Fruit fly (Drosophila melanogaster) whole organism, prepupa: Measurements from ENCODE around the gene Cks85A.
A peak's percentile ranks its signal among the peaks of the same experiment; 100 is the strongest.

ENCODE experiments used
- Blimp-1 ChIP-seq: fragments of 200-800 bp; sonication (Bioruptor generic); optimal IDR thresholded peaks from 3 replicates; lab custom pipeline; 2017; ENCODE audit warnings: missing biosample characterization, missing genetic modification characterization, mild to moderate bottlenecking, moderate library complexity, missing genetic modification reagents
- CG10669 ChIP-seq: fragments of 200-800 bp; sonication (Bioruptor generic); optimal IDR thresholded peaks from 3 replicates; lab custom pipeline; 2018; ENCODE audit warnings: missing biosample characterization, mild to moderate bottlenecking, missing genetic modification characterization, moderate library complexity
- CG11294 ChIP-seq: fragments of 200-800 bp; sonication (Bioruptor generic); IDR thresholded peaks from 2 replicates; pipeline ENCODE4 v1.3.6; 2022; ENCODE audit warnings: missing biosample characterization, missing genetic modification characterization
- CG11762 ChIP-seq: fragments of 200-800 bp; sonication (Bioruptor generic); optimal IDR thresholded peaks from 3 replicates; lab custom pipeline; 2016; ENCODE audit warnings: missing biosample characterization, missing genetic modification characterization; ENCODE audit not compliant: insufficient read depth
- CG15336 ChIP-seq: fragments of 200-800 bp; sonication (Bioruptor generic); IDR thresholded peaks from 2 replicates; pipeline ENCODE4 v1.3.6; 2022; ENCODE audit warnings: missing biosample characterization, missing genetic modification characterization
- CG1621 ChIP-seq: fragments of 200-800 bp; sonication (Bioruptor generic); optimal IDR thresholded peaks from 3 replicates; lab custom pipeline; 2018; ENCODE audit warnings: missing biosample characterization, mild to moderate bottlenecking, missing genetic modification characterization
- CG16779 ChIP-seq: fragments of 200-800 bp; sonication (Bioruptor generic); optimal IDR thresholded peaks from 3 replicates; lab custom pipeline; 2017; ENCODE audit warnings: missing biosample characterization, mild to moderate bottlenecking, missing genetic modification characterization
- CG3032 ChIP-seq: fragments of 200-800 bp; optimal IDR thresholded peaks from 2 replicates; lab custom pipeline; 2019; ENCODE audit warnings: missing biosample characterization, mild to moderate bottlenecking, missing genetic modification characterization, moderate library complexity
- CG31627 ChIP-seq: fragments of 200-800 bp; sonication (Bioruptor generic); optimal IDR thresholded peaks from 3 replicates; lab custom pipeline; 2016; ENCODE audit warnings: missing biosample characterization, missing genetic modification characterization
- CG34406 ChIP-seq: fragments of 200-800 bp; sonication (Bioruptor generic); optimal IDR thresholded peaks from 3 replicates; lab custom pipeline; 2016; ENCODE audit warnings: missing biosample characterization, missing genetic modification characterization
- CG3919 ChIP-seq: fragments of 200-800 bp; sonication (Bioruptor generic); optimal IDR thresholded peaks from 3 replicates; lab custom pipeline; 2016; ENCODE audit warnings: missing biosample characterization, missing genetic modification characterization
- CG6163 ChIP-seq: fragments of 200-800 bp; sonication (Bioruptor generic); IDR thresholded peaks from 3 replicates; pipeline ENCODE4 v1.3.6; 2022; ENCODE audit warnings: missing biosample characterization, missing genetic modification characterization
- CG6276 ChIP-seq: fragments of 200-800 bp; sonication (Bioruptor generic); optimal IDR thresholded peaks from 2 replicates; lab custom pipeline; 2017; ENCODE audit warnings: missing biosample characterization, mild to moderate bottlenecking, missing genetic modification characterization
- CG6854 ChIP-seq: fragments of 200-800 bp; sonication (Bioruptor generic); optimal IDR thresholded peaks from 2 replicates; lab custom pipeline; 2017; ENCODE audit warnings: missing biosample characterization, mild to moderate bottlenecking, missing genetic modification characterization
- CG8119 ChIP-seq: fragments of 200-800 bp; sonication (Bioruptor generic); IDR thresholded peaks from 3 replicates; pipeline ENCODE4 v1.3.6; 2022; ENCODE audit warnings: missing biosample characterization, missing genetic modification characterization
- CG8632 ChIP-seq: fragments of 200-800 bp; sonication (Bioruptor generic); optimal IDR thresholded peaks from 3 replicates; lab custom pipeline; 2016; ENCODE audit warnings: missing biosample characterization, missing genetic modification characterization
- CG9139 ChIP-seq: fragments of 200-800 bp; sonication (Bioruptor generic); optimal IDR thresholded peaks from 3 replicates; lab custom pipeline; 2017; ENCODE audit warnings: missing biosample characterization, mild to moderate bottlenecking, missing genetic modification characterization
- Eip75B ChIP-seq: fragments of 200-800 bp; sonication (Bioruptor generic); optimal IDR thresholded peaks from 3 replicates; lab custom pipeline; 2016; ENCODE audit warnings: missing biosample characterization, missing genetic modification characterization
- Eip78C ChIP-seq: fragments of 200-800 bp; sonication (Bioruptor generic); peaks from one replicate; lab custom pipeline; 2016; ENCODE audit warnings: missing biosample characterization, missing genetic modification characterization
- Eip93F ChIP-seq: fragments of 200-800 bp; sonication (Bioruptor generic); optimal IDR thresholded peaks from 2 replicates; lab custom pipeline; 2016; ENCODE audit warnings: missing biosample characterization, mild to moderate bottlenecking, missing genetic modification characterization
- Ets21C ChIP-seq: fragments of 200-800 bp; sonication (Bioruptor generic); optimal IDR thresholded peaks from 3 replicates; lab custom pipeline; 2016; ENCODE audit warnings: missing biosample characterization, missing genetic modification characterization
- Ets96B ChIP-seq: fragments of 200-800 bp; optimal IDR thresholded peaks from 2 replicates; lab custom pipeline; 2019; ENCODE audit warnings: missing biosample characterization, mild to moderate bottlenecking, missing genetic modification characterization, moderate library complexity
- Hr39 ChIP-seq: fragments of 200-800 bp; sonication (Bioruptor generic); optimal IDR thresholded peaks from 2 replicates; lab custom pipeline; 2016; ENCODE audit warnings: missing biosample characterization, missing genetic modification characterization
- Lpt ChIP-seq: fragments of 200-800 bp; sonication (Bioruptor generic); optimal IDR thresholded peaks from 3 replicates; lab custom pipeline; 2016; ENCODE audit warnings: missing biosample characterization, missing genetic modification characterization
- Met ChIP-seq: fragments of 200-800 bp; sonication (Bioruptor generic); optimal IDR thresholded peaks from 3 replicates; lab custom pipeline; 2016; ENCODE audit warnings: missing biosample characterization, missing genetic modification characterization
- OdsH ChIP-seq: fragments of 200-800 bp; sonication (Bioruptor generic); optimal IDR thresholded peaks from 3 replicates; lab custom pipeline; 2016; ENCODE audit warnings: missing biosample characterization, missing genetic modification characterization
- Sox102F ChIP-seq: fragments of 200-800 bp; sonication (Bioruptor generic); optimal IDR thresholded peaks from 2 replicates; lab custom pipeline; 2016; ENCODE audit warnings: missing biosample characterization, mild to moderate bottlenecking, missing genetic modification characterization
- Sox15 ChIP-seq: fragments of 200-800 bp; sonication (Bioruptor generic); optimal IDR thresholded peaks from 3 replicates; lab custom pipeline; 2016; ENCODE audit warnings: missing biosample characterization, missing genetic modification characterization
- achi ChIP-seq: fragments of 200-800 bp; sonication (Bioruptor generic); optimal IDR thresholded peaks from 3 replicates; lab custom pipeline; 2016; ENCODE audit warnings: missing biosample characterization, missing genetic modification characterization
- cyc ChIP-seq: fragments of 200-800 bp; sonication (Bioruptor generic); optimal IDR thresholded peaks from 3 replicates; lab custom pipeline; 2016; ENCODE audit warnings: missing biosample characterization, missing genetic modification characterization
- eg ChIP-seq: fragments of 200-800 bp; sonication (Bioruptor generic); IDR thresholded peaks from 3 replicates; pipeline ENCODE4 v1.3.6; 2022; ENCODE audit warnings: missing biosample characterization, missing genetic modification characterization
- esn ChIP-seq: fragments of 200-800 bp; sonication (Bioruptor generic); optimal IDR thresholded peaks from 2 replicates; lab custom pipeline; 2016; ENCODE audit warnings: missing biosample characterization, mild to moderate bottlenecking, missing genetic modification characterization, moderate library complexity
- fd59A ChIP-seq: fragments of 200-800 bp; sonication (Bioruptor generic); optimal IDR thresholded peaks from 2 replicates; lab custom pipeline; 2017; ENCODE audit warnings: missing biosample characterization, mild to moderate bottlenecking, missing genetic modification characterization, missing genetic modification reagents
- fd85E ChIP-seq: fragments of 200-800 bp; sonication (Bioruptor generic); optimal IDR thresholded peaks from 3 replicates; lab custom pipeline; 2016; ENCODE audit warnings: missing biosample characterization, missing genetic modification characterization
- fkh ChIP-seq: fragments of 200-800 bp; sonication (Bioruptor generic); optimal IDR thresholded peaks from 3 replicates; lab custom pipeline; 2017; ENCODE audit warnings: missing biosample characterization, mild to moderate bottlenecking, missing genetic modification characterization, moderate library complexity
- lz ChIP-seq: fragments of 200-800 bp; sonication (Bioruptor generic); optimal IDR thresholded peaks from 3 replicates; lab custom pipeline; 2016; ENCODE audit warnings: missing biosample characterization, missing genetic modification characterization
- net ChIP-seq: fragments of 200-800 bp; sonication (Bioruptor generic); optimal IDR thresholded peaks from 3 replicates; lab custom pipeline; 2016; ENCODE audit warnings: missing biosample characterization, missing genetic modification characterization
- pdm3 ChIP-seq: fragments of 200-800 bp; sonication (Bioruptor generic); optimal IDR thresholded peaks from 3 replicates; lab custom pipeline; 2016; ENCODE audit warnings: missing biosample characterization, missing genetic modification characterization
- salr ChIP-seq, 2 experiments: fragments of 200-800 bp; sonication (Bioruptor generic); optimal IDR thresholded peaks; 3 replicates each; lab custom pipeline; 2016 to 2018; ENCODE audit warnings: missing biosample characterization in 2 of 2, missing genetic modification characterization in 2 of 2, mild to moderate bottlenecking in 1 of 2
- spab ChIP-seq: fragments of 200-800 bp; sonication (Bioruptor generic); optimal IDR thresholded peaks from 2 replicates; lab custom pipeline; 2017; ENCODE audit warnings: missing biosample characterization, mild to moderate bottlenecking, missing genetic modification characterization, missing genetic modification reagents
- ss ChIP-seq, 2 experiments: fragments of 200-800 bp; sonication (Bioruptor generic); optimal IDR thresholded peaks; 2 replicates in 1 of 2; 3 replicates in 1 of 2; lab custom pipeline; 2017 to 2018; ENCODE audit warnings: mild to moderate bottlenecking in 2 of 2, missing biosample characterization in 2 of 2, missing genetic modification characterization in 2 of 2, moderate library complexity in 1 of 2
- svp ChIP-seq: fragments of 200-800 bp; sonication (Bioruptor generic); peaks from one replicate; lab custom pipeline; 2016; ENCODE audit warnings: missing biosample characterization, missing genetic modification characterization
- vri ChIP-seq: fragments of 200-800 bp; sonication (Bioruptor generic); optimal IDR thresholded peaks from 3 replicates; lab custom pipeline; 2016; ENCODE audit warnings: missing biosample characterization, mild to moderate bottlenecking, missing genetic modification characterization

Gene Cks85A

DNA sequence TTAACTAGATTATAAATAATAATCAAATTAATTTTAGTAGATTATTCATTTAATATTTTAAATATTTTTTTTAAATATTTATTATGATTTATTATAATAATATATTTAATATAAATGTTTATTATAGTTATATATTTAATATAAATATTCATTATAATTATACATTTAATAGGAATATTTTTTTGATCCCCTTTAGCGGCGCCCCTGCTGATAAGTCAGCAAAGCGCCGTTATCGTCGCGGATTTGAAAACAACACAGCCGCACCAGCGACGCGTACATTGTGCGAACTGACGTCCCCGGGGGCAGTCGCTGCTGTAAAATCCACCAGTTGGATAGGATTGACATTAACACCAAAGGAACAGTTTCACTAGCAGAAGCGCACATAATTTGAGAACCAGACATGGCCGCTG is 5.5 kb downstream of the Cks85A start, which contains the start of gene CG8112 (continued):
- TF ChIP-seq Eip93F (GFP tag; lab: Kevin White, UChicago) = no peak
- TF ChIP-seq Sox15 (GFP tag; lab: Kevin White, UChicago) = no peak
- TF ChIP-seq CG9139 (GFP tag; lab: Kevin White, UChicago) = no peak
- peak; percentile 9 for TF ChIP-seq fkh (GFP tag; lab: Kevin White, UChicago)
- peak; percentile 47 for TF ChIP-seq CG34406 (GFP tag; lab: Kevin White, UChicago)
- peak; percentile 14 for TF ChIP-seq OdsH (GFP tag; lab: Kevin White, UChicago)
- TF ChIP-seq Blimp-1 (GFP tag; lab: Kevin White, UChicago) = peak; percentile 23
- no peak for TF ChIP-seq CG10669 (GFP tag; lab: Kevin White, UChicago)
- no peak for TF ChIP-seq Ets21C (GFP tag; lab: Kevin White, UChicago)
- no peak for TF ChIP-seq Lpt (GFP tag; lab: Kevin White, UChicago)
- TF ChIP-seq Sox102F (GFP tag; lab: Kevin White, UChicago) = no peak

DNA sequence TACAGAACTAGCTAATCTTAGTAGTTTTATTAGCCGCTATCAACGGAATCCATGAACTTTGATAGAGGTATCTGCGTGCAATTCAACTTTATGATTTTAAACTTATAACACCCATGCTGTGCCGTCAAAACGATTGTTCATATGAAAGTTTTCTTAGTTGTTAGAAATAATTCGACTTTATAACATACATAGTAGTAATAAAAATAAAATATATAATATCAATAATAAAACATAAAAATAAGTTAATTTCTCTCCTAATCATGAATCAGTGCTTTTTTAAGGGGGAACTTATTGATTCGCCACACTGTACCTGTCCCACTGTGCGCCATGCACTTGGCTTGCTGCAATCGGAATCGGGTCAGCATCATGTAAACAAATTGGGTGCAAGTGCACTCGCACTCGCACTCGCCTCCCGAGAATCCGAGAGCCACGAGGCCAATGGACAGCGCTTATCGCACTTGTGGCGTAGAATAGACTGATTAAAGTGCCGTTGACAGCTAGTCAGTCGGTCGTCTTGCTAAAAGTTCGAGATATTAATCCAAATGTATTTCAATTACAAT is 6.3 kb downstream of the Cks85A start:
- TF ChIP-seq CG8119 (GFP tag; lab: Robert Waterston, UW) (peak; percentile 24; the same call in 2 of the 3 replicates), CG3032 (no peak), net (peak; percentile 8), CG6276 (GFP tag; lab: Kevin White, UChicago) (peak; percentile 7), Eip93F (GFP tag; lab: Kevin White, UChicago) (peak; percentile 2), Hr39 (GFP tag; lab: Kevin White, UChicago) (no peak), fd59A (GFP tag; lab: Kevin White, UChicago) (no peak), svp (GFP tag; lab: Kevin White, UChicago) (peak; percentile 92), CG6163 (GFP tag; lab: Robert Waterston, UW) (peak; percentile 76), CG34406 (GFP tag; lab: Kevin White, UChicago) (no peak), Eip75B (GFP tag; lab: Kevin White, UChicago) (peak; percentile 34), fkh (GFP tag; lab: Kevin White, UChicago) (no peak), Eip78C (GFP tag; lab: Kevin White, UChicago) (peak; percentile 42), vri (GFP tag; lab: Kevin White, UChicago) (peak; percentile 42), Ets96B (no peak), eg (GFP tag; lab: Robert Waterston, UW) (no peak), Met (GFP tag; lab: Kevin White, UChicago) (peak; percentile 21), CG16779 (peak; percentile 15), CG15336 (peak; percentile 19; the same call in 1 of the 2 replicates), esn (GFP tag; lab: Kevin White, UChicago) (no peak), CG6854 (GFP tag; lab: Kevin White, UChicago) (no peak), CG3919 (GFP tag; lab: Kevin White, UChicago) (peak; percentile 6)

DNA sequence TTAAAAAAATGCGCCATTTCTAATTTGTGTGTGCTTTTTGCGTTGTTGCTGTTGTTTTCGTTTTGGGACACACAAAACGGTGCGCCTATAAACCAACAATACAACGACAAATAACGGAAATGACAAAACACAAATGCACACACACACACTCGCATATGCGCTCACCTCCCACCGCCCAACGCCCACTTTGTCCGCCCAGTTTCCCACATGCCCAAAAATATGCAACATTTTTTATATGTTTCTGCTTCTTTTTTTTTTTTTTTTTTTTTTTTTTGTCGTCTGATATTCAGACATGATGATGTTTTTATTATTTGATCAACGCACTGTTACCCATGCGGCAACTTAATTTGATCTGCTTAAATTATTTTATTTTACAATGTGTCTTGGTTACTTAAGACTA is 11.1 kb downstream of the Cks85A start:
- TF ChIP-seq CG11762 (GFP tag; lab: Kevin White, UChicago) = no peak
- peak; percentile 9 for TF ChIP-seq Ets96B
- peak; percentile 9 for TF ChIP-seq achi (GFP tag; lab: Kevin White, UChicago)
- TF ChIP-seq CG6163 (GFP tag; lab: Robert Waterston, UW) = peak; percentile 84
- no peak for TF ChIP-seq Ets21C (GFP tag; lab: Kevin White, UChicago)
- TF ChIP-seq CG31627 (GFP tag; lab: Kevin White, UChicago) = no peak

DNA sequence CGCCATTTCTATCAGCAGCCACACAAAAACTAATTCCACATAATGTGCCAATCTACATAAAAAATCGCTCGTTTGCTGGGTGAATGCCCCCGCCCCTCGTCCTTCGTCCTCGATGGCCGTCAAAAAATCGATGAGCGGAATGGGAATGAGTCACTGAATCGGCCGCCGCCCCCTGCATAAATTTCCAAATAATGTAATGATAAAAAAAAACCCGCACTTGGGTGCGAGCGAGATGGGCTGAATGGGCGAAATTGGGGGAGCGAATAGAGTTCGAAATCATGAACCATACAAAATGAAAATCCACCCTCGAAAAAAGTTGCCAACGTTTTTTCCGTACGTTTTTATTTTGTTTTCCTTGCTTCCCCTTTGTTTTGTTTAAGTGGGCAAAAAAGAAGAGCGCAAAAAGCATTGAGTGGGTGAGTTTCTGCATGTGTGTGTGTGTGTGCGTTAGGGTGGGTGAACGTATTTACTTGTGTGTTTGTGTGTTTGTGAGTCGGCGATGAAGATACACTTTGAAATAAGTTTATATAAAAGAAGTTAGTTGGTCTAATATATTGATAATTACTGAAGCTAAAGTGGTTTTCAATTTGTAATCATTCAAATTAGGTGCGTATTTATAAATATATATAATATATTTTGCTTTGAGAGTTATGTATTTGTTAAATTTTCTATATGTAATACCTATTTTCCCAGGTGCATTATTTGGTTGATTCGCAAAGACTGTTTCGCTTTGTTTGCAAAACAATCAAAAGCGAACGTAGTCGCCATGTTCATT is 12.7 kb downstream of the Cks85A start:
- TF ChIP-seq CG6163 (GFP tag; lab: Robert Waterston, UW) (peak; percentile 68; the same call in 2 of the 3 replicates), CG11294 (GFP tag; lab: Robert Waterston, UW) (0 out of 2 replicates have a peak, but pooled peaks have one; percentile 6), Ets96B (peak; percentile 43), Blimp-1 (GFP tag; lab: Kevin White, UChicago) (no peak), fd85E (GFP tag; lab: Kevin White, UChicago) (no peak), salr (GFP tag; optimal IDR thresholded peaks at IDR 0.05; lab: Kevin White, UChicago) (no peak), lz (GFP tag; lab: Kevin White, UChicago) (no peak), CG1621 (peak; percentile 32), CG16779 (peak; percentile 31), CG8632 (GFP tag; lab: Kevin White, UChicago) (peak; percentile 6), Sox102F (GFP tag; lab: Kevin White, UChicago) (peak; percentile 7), spab (peak; percentile 46), pdm3 (GFP tag; lab: Kevin White, UChicago) (no peak), CG3032 (peak; percentile 44), CG34406 (GFP tag; lab: Kevin White, UChicago) (peak; percentile 21), ss (GFP tag; optimal IDR thresholded peaks at IDR 0.05; lab: Kevin White, UChicago) (peak; percentile 48 to 80), cyc (no peak)
